Worm (Caenorhabditis elegans) whole organism, L1 larva: ENCODE data around the gene col-90.
A peak's percentile ranks its signal among the peaks of the same experiment; 100 is the strongest.

Source experiments
- C04F5.9 ChIP-seq: sonication (generic microtip); optimal IDR thresholded peaks from 2 replicates; lab custom pipeline; 2016; ENCODE audit warnings: missing genetic modification characterization, missing compliant biosample characterization
- C16A3.4 ChIP-seq: fragments of 150-350 bp; optimal IDR thresholded peaks from 2 replicates; lab custom pipeline; 2014; ENCODE audit warnings: missing biosample characterization, missing genetic modification characterization
- C34B4.2 ChIP-seq: sonication (generic microtip); optimal IDR thresholded peaks from 2 replicates; lab custom pipeline; 2017; ENCODE audit warnings: mild to moderate bottlenecking, missing genetic modification characterization, missing compliant biosample characterization
- Y116A8C.19 ChIP-seq: sonication (generic microtip); optimal IDR thresholded peaks from 2 replicates; lab custom pipeline; 2016; ENCODE audit warnings: missing compliant biosample characterization, missing genetic modification characterization, borderline replicate concordance
- aha-1 ChIP-seq: fragments of 150-350 bp; optimal IDR thresholded peaks from 2 replicates; lab custom pipeline; 2014; ENCODE audit warnings: missing biosample characterization, missing genetic modification characterization
- alr-1 ChIP-seq: fragments of 200-800 bp; sonication (Bioruptor generic); optimal IDR thresholded peaks from 2 replicates; lab custom pipeline; 2018; ENCODE audit warnings: borderline replicate concordance, mild to moderate bottlenecking, missing genetic modification characterization, missing compliant biosample characterization
- ama-1 ChIP-seq: fragments of 150-350 bp; optimal IDR thresholded peaks from 2 replicates; lab custom pipeline; 2014
- ceh-63 ChIP-seq: fragments of 200-800 bp; sonication (Bioruptor generic); optimal IDR thresholded peaks from 2 replicates; lab custom pipeline; 2018; ENCODE audit warnings: mild to moderate bottlenecking, missing genetic modification characterization, missing compliant biosample characterization
- ceh-8 ChIP-seq: fragments of 200-800 bp; sonication (Bioruptor generic); optimal IDR thresholded peaks from 2 replicates; lab custom pipeline; 2018; ENCODE audit warnings: mild to moderate bottlenecking, missing genetic modification characterization, moderate library complexity, missing compliant biosample characterization
- ceh-88 ChIP-seq: fragments of 200-800 bp; sonication (Bioruptor generic); IDR thresholded peaks from 2 replicates; pipeline ENCODE4 v1.3.6; 2022; ENCODE audit warnings: missing genetic modification characterization, missing compliant biosample characterization
- dpl-1 ChIP-seq, 3 experiments: fragments of 150-350 bp in 2 of 3; sonication (generic microtip) in 1 of 3; optimal IDR thresholded peaks; 2 replicates each; lab custom pipeline; 2014 to 2017; ENCODE audit warnings: missing biosample characterization in 3 of 3, missing genetic modification characterization in 3 of 3, missing genetic modification reagents in 3 of 3
- efl-1 ChIP-seq, 4 experiments: fragments of 150-350 bp; optimal IDR thresholded peaks in 3 of 4; peaks in 1 of 4; 1 replicate in 1 of 4; 2 replicates in 3 of 4; lab custom pipeline; 2014; ENCODE audit warnings: missing biosample characterization in 2 of 4, missing genetic modification characterization in 2 of 4, missing genetic modification reagents in 2 of 4
- egl-13 ChIP-seq: sonication (generic microtip); optimal IDR thresholded peaks from 2 replicates; lab custom pipeline; 2016; ENCODE audit warnings: missing genotype, missing genetic modification reagents, missing genetic modification characterization, missing compliant biosample characterization
- egl-27 ChIP-seq, 2 experiments: fragments of 150-350 bp in 1 of 2; sonication (generic microtip); optimal IDR thresholded peaks; 3 replicates each; lab custom pipeline; 2017 to 2018; ENCODE audit warnings: missing biosample characterization in 2 of 2, missing genetic modification characterization in 2 of 2, missing genetic modification reagents in 2 of 2
- elt-2 ChIP-seq: sonication (generic microtip); optimal IDR thresholded peaks from 2 replicates; lab custom pipeline; 2016; ENCODE audit warnings: missing genetic modification characterization, mild to moderate bottlenecking, inconsistent platforms, missing compliant biosample characterization, missing genetic modification reagents
- elt-3 ChIP-seq, 6 experiments: fragments of 150-350 bp in 1 of 6; sonication (generic microtip); optimal IDR thresholded peaks; 2 replicates each; lab custom pipeline; 2017 to 2018; ENCODE audit warnings: missing biosample characterization in 6 of 6, missing genetic modification characterization in 6 of 6, inconsistent platforms in 1 of 6
- fkh-8 ChIP-seq: sonication (generic microtip); optimal IDR thresholded peaks from 2 replicates; lab custom pipeline; 2016; ENCODE audit warnings: mild to moderate bottlenecking, missing genetic modification characterization, missing compliant biosample characterization
- fos-1 ChIP-seq: fragments of 150-350 bp; optimal IDR thresholded peaks from 2 replicates; lab custom pipeline; 2014; ENCODE audit warnings: missing biosample characterization, missing genetic modification characterization
- grh-1 ChIP-seq: fragments of 200-800 bp; sonication (Bioruptor generic); IDR thresholded peaks from 2 replicates; pipeline ENCODE4 v1.3.6; 2022; ENCODE audit warnings: missing genetic modification reagents, missing genetic modification characterization, missing compliant biosample characterization
- hlh-4 ChIP-seq: sonication (generic microtip); optimal IDR thresholded peaks from 2 replicates; lab custom pipeline; 2016; ENCODE audit warnings: mild to moderate bottlenecking, missing genetic modification characterization, missing compliant biosample characterization
- hpl-2 ChIP-seq: fragments of 150-350 bp; optimal IDR thresholded peaks from 2 replicates; lab custom pipeline; 2014; ENCODE audit warnings: missing biosample characterization, missing genetic modification reagents, missing genetic modification characterization
- irx-1 ChIP-seq: sonication (generic microtip); optimal IDR thresholded peaks from 2 replicates; lab custom pipeline; 2016; ENCODE audit warnings: missing genetic modification characterization, missing compliant biosample characterization
- isw-1 ChIP-seq: fragments of 200-800 bp; sonication (Bioruptor generic); IDR thresholded peaks from 2 replicates; pipeline ENCODE4 v1.3.6; 2022; ENCODE audit warnings: missing genetic modification characterization, missing compliant biosample characterization
- jun-1 ChIP-seq: fragments of 150-350 bp; optimal IDR thresholded peaks from 2 replicates; lab custom pipeline; 2014; ENCODE audit warnings: missing biosample characterization, missing genetic modification reagents, missing genetic modification characterization
- lin-14 ChIP-seq: fragments of 200-800 bp; sonication (Bioruptor generic); optimal IDR thresholded peaks from 2 replicates; lab custom pipeline; 2018; ENCODE audit warnings: mild to moderate bottlenecking, missing genetic modification characterization, moderate library complexity, missing compliant biosample characterization
- lsy-2 ChIP-seq, 2 experiments: fragments of 150-350 bp; optimal IDR thresholded peaks; 2 replicates each; lab custom pipeline; 2014; ENCODE audit warnings: missing biosample characterization in 2 of 2, missing genetic modification characterization in 2 of 2
- mef-2 ChIP-seq: fragments of 150-350 bp; optimal IDR thresholded peaks from 2 replicates; lab custom pipeline; 2014; ENCODE audit warnings: missing biosample characterization, missing genetic modification characterization
- mep-1 ChIP-seq: fragments of 150-350 bp; optimal IDR thresholded peaks from 2 replicates; lab custom pipeline; 2014; ENCODE audit warnings: missing biosample characterization, missing genetic modification characterization
- nhr-12 ChIP-seq: sonication (generic microtip); optimal IDR thresholded peaks from 2 replicates; lab custom pipeline; 2017; ENCODE audit warnings: missing biosample characterization, missing genetic modification characterization
- nhr-20 ChIP-seq: sonication (generic microtip); optimal IDR thresholded peaks from 2 replicates; lab custom pipeline; 2016; ENCODE audit warnings: mild to moderate bottlenecking, missing genetic modification characterization, missing compliant biosample characterization
- nhr-237 ChIP-seq: fragments of 150-350 bp; optimal IDR thresholded peaks from 2 replicates; lab custom pipeline; 2014; ENCODE audit warnings: missing biosample characterization, missing genetic modification characterization
- nhr-28 ChIP-seq: fragments of 150-350 bp; optimal IDR thresholded peaks from 2 replicates; lab custom pipeline; 2014; ENCODE audit warnings: missing biosample characterization, missing genetic modification characterization
- nhr-47 ChIP-seq: sonication (generic microtip); optimal IDR thresholded peaks from 2 replicates; lab custom pipeline; 2016; ENCODE audit warnings: mild to moderate bottlenecking, missing genetic modification characterization, moderate library complexity, missing compliant biosample characterization
- nhr-77 ChIP-seq: fragments of 150-350 bp; optimal IDR thresholded peaks from 2 replicates; lab custom pipeline; 2014; ENCODE audit warnings: missing biosample characterization, missing genetic modification characterization
- nhr-84 ChIP-seq: sonication (generic microtip); optimal IDR thresholded peaks from 2 replicates; lab custom pipeline; 2017; ENCODE audit warnings: missing biosample characterization, missing genetic modification characterization
- nhr-90 ChIP-seq: sonication (generic microtip); optimal IDR thresholded peaks from 2 replicates; lab custom pipeline; 2016; ENCODE audit warnings: mild to moderate bottlenecking, missing genetic modification characterization, missing compliant biosample characterization; ENCODE audit not compliant: poor library complexity
- pqm-1 ChIP-seq: sonication (generic microtip); optimal IDR thresholded peaks from 3 replicates; lab custom pipeline; 2017; ENCODE audit warnings: missing biosample characterization, missing genetic modification characterization
- rnt-1 ChIP-seq: sonication (generic microtip); optimal IDR thresholded peaks from 2 replicates; lab custom pipeline; 2016; ENCODE audit warnings: mild to moderate bottlenecking, missing genetic modification characterization, moderate library complexity, missing compliant biosample characterization
- skn-1 ChIP-seq: fragments of 150-350 bp; optimal IDR thresholded peaks from 2 replicates; lab custom pipeline; 2014; ENCODE audit warnings: missing biosample characterization, missing genetic modification characterization
- snpc-4 ChIP-seq: fragments of 150-350 bp; optimal IDR thresholded peaks from 2 replicates; lab custom pipeline; 2014; ENCODE audit warnings: missing biosample characterization, missing genetic modification characterization
- sptf-1 ChIP-seq: fragments of 150-350 bp; optimal IDR thresholded peaks from 2 replicates; lab custom pipeline; 2014; ENCODE audit warnings: missing biosample characterization, missing genetic modification characterization
- swsn-7 ChIP-seq: sonication (generic microtip); optimal IDR thresholded peaks from 2 replicates; lab custom pipeline; 2016; ENCODE audit warnings: missing genetic modification characterization, missing compliant biosample characterization
- tbx-2 ChIP-seq: sonication (generic microtip); optimal IDR thresholded peaks from 2 replicates; lab custom pipeline; 2016; ENCODE audit warnings: missing genetic modification characterization, missing compliant biosample characterization
- tlp-1 ChIP-seq: fragments of 150-350 bp; optimal IDR thresholded peaks from 2 replicates; lab custom pipeline; 2014; ENCODE audit warnings: missing biosample characterization, missing genetic modification characterization
- unc-130 ChIP-seq: fragments of 150-350 bp; optimal IDR thresholded peaks from 2 replicates; lab custom pipeline; 2017; ENCODE audit warnings: missing biosample characterization, missing genetic modification characterization, inconsistent platforms
- unc-30 ChIP-seq: sonication (generic microtip); optimal IDR thresholded peaks from 2 replicates; lab custom pipeline; 2017; ENCODE audit warnings: missing biosample characterization, missing genetic modification characterization
- unc-62 ChIP-seq: fragments of 150-350 bp; optimal IDR thresholded peaks from 2 replicates; lab custom pipeline; 2014; ENCODE audit warnings: missing biosample characterization, missing genetic modification reagents, missing genetic modification characterization
- unc-98 ChIP-seq: fragments of 200-800 bp; sonication (Bioruptor generic); IDR thresholded peaks from 2 replicates; pipeline ENCODE4 v1.3.6; 2022; ENCODE audit warnings: missing genetic modification characterization, missing compliant biosample characterization
- vab-15 ChIP-seq: sonication (generic microtip); optimal IDR thresholded peaks from 2 replicates; lab custom pipeline; 2017; ENCODE audit warnings: missing genotype, mild to moderate bottlenecking, missing genetic modification characterization, missing compliant biosample characterization
- zip-4 ChIP-seq: fragments of 200-800 bp; sonication (Bioruptor generic); optimal IDR thresholded peaks from 2 replicates; lab custom pipeline; 2018; ENCODE audit warnings: mild to moderate bottlenecking, missing genetic modification characterization, moderate library complexity, missing compliant biosample characterization

Gene col-90

ce11 chrIII:7950447-7950846 lies 1.8 kb downstream of the col-90 start:
- TF ChIP-seq ceh-88 (GFP tag; lab: Robert Waterston, UW) (no peak), ceh-8 (GFP tag; lab: Kevin White, UChicago) (no peak), Y116A8C.19 (no peak), dpl-1 (GFP tag; optimal IDR thresholded peaks at IDR 0.05; lab: Kevin White, UChicago) (no peak), tlp-1 (no peak), efl-1 (optimal IDR thresholded peaks at IDR 0.05; lab: Kevin White, UChicago) (no peak), efl-1 (GFP tag; optimal IDR thresholded peaks at IDR 0.05 in 1 of 2; lab: Kevin White, UChicago) (peak in 1 of 2 experiments; percentile 58), ceh-63 (GFP tag; lab: Kevin White, UChicago) (no peak)
- TF ChIP-seq, all 84 proteins: peak for 1

- TF ChIP-seq fos-1 (no peak), unc-98 (GFP tag; lab: Robert Waterston, UW) (no peak), hpl-2 (GFP tag; lab: Kevin White, UChicago) (no peak), nhr-12 (tag; lab: Kevin White, UChicago) (no peak), elt-2 (tag; lab: Kevin White, UChicago) (no peak), vab-15 (tag; lab: Kevin White, UChicago) (no peak), lin-14 (GFP tag; lab: Kevin White, UChicago) (no peak), mef-2 (no peak), aha-1 (no peak), C34B4.2 (tag; lab: Kevin White, UChicago) (no peak), rnt-1 (tag; lab: Kevin White, UChicago) (peak; percentile 68), nhr-47 (tag; lab: Kevin White, UChicago) (peak; percentile 58), nhr-20 (tag; lab: Kevin White, UChicago) (peak; percentile 48), irx-1 (tag; lab: Kevin White, UChicago) (no peak), skn-1 (tag; lab: Kevin White, UChicago) (peak; percentile 34), egl-27 (tag; optimal IDR thresholded peaks at IDR 0.05; lab: Kevin White, UChicago) (no peak), dpl-1 (GFP tag; optimal IDR thresholded peaks at IDR 0.05; lab: Kevin White, UChicago) (peak; percentile 79 to 92 (median 84)), ceh-63 (GFP tag; lab: Kevin White, UChicago) (no peak), C16A3.4 (no peak), unc-30 (tag; lab: Kevin White, UChicago) (no peak), unc-62 (GFP tag; lab: Kevin White, UChicago) (no peak), fkh-8 (peak; percentile 29), sptf-1 (tag; lab: Kevin White, UChicago) (no peak), nhr-28 (no peak), nhr-237 (tag; lab: Kevin White, UChicago) (no peak), egl-13 (tag; lab: Kevin White, UChicago) (no peak), nhr-84 (tag; lab: Kevin White, UChicago) (no peak), hlh-4 (tag; lab: Kevin White, UChicago) (no peak), elt-3 (tag; optimal IDR thresholded peaks at IDR 0.05; lab: Kevin White, UChicago) (no peak), swsn-7 (tag; lab: Kevin White, UChicago) (peak; percentile 47), C04F5.9 (tag; lab: Kevin White, UChicago) (no peak), tbx-2 (tag; lab: Kevin White, UChicago) (peak; percentile 21), isw-1 (GFP tag; lab: Robert Waterston, UW) (peak; percentile 33; the same call in 1 of the 2 replicates), lsy-2 (tag; optimal IDR thresholded peaks at IDR 0.05; lab: Kevin White, UChicago) (peak; percentile 53 to 73), jun-1 (no peak), grh-1 (GFP tag; lab: Robert Waterston, UW) (no peak), snpc-4 (tag; lab: Kevin White, UChicago) (no peak), mep-1 (tag; lab: Kevin White, UChicago) (no peak), unc-130 (tag; lab: Kevin White, UChicago) (no peak), ceh-8 (GFP tag; lab: Kevin White, UChicago) (no peak), alr-1 (tag; lab: Kevin White, UChicago) (no peak), nhr-77 (no peak), zip-4 (no peak), pqm-1 (tag; lab: Kevin White, UChicago) (no peak), ama-1 (no peak), nhr-90 (tag; lab: Kevin White, UChicago) (no peak)
Observed at ce11 chrIII:7952077-7952765, 3.6 kb downstream of the col-90 start, which contains the start of gene C29E4.15. TSS of gene C29E4.15 (plus strand) at chrIII:7952623.
